Worm (Caenorhabditis elegans) whole organism, young adult: ENCODE results near the gene par-1.

Experiments used
- B0035.1 ChIP-seq: sonication (generic microtip); optimal IDR thresholded peaks from 2 replicates; lab custom pipeline; 2016; ENCODE audit warnings: missing genetic modification characterization, mild to moderate bottlenecking, missing compliant biosample characterization, missing genotype, missing genetic modification reagents
- D2030.7 ChIP-seq: fragments of 200-800 bp; sonication (Bioruptor generic); IDR thresholded peaks from 2 replicates; pipeline ENCODE4 v1.3.6; 2022; ENCODE audit warnings: missing genetic modification reagents, missing genetic modification characterization, missing compliant biosample characterization
- F22D6.2 ChIP-seq: sonication (generic microtip); optimal IDR thresholded peaks from 2 replicates; lab custom pipeline; 2016; ENCODE audit warnings: mild to moderate bottlenecking, missing genetic modification characterization, missing compliant biosample characterization
- F39B2.1 ChIP-seq: fragments of 200-800 bp; sonication (Bioruptor generic); IDR thresholded peaks from 2 replicates; pipeline ENCODE4 v1.3.6; 2022; ENCODE audit warnings: missing genetic modification reagents, missing genetic modification characterization, missing compliant biosample characterization
- F57C9.4 ChIP-seq: sonication (generic microtip); optimal IDR thresholded peaks from 2 replicates; lab custom pipeline; 2017; ENCODE audit warnings: mild to moderate bottlenecking, missing genetic modification characterization, missing compliant biosample characterization
- K11D2.4 ChIP-seq: fragments of 200-800 bp; sonication (Bioruptor generic); IDR thresholded peaks from 2 replicates; pipeline ENCODE4 v1.3.6; 2022; ENCODE audit warnings: missing genetic modification reagents, missing genetic modification characterization, missing compliant biosample characterization
- Y67H2A.10 ChIP-seq: fragments of 200-800 bp; sonication (Bioruptor generic); conservative IDR thresholded peaks from 2 replicates; pipeline ENCODE4 v1.3.6; 2022; ENCODE audit warnings: missing genetic modification reagents, missing genetic modification characterization, missing compliant biosample characterization
- Y95B8A.8 ChIP-seq: fragments of 200-800 bp; sonication (Bioruptor generic); IDR thresholded peaks from 2 replicates; pipeline ENCODE4 v1.3.6; 2022; ENCODE audit warnings: missing genetic modification reagents, missing genetic modification characterization, missing compliant biosample characterization
- ZK185.1 ChIP-seq: sonication (generic microtip); optimal IDR thresholded peaks from 2 replicates; lab custom pipeline; 2016; ENCODE audit warnings: mild to moderate bottlenecking, missing genetic modification characterization, missing compliant biosample characterization; ENCODE audit not compliant: poor library complexity, severe bottlenecking
- atf-7 ChIP-seq: sonication (generic microtip); optimal IDR thresholded peaks from 2 replicates; lab custom pipeline; 2017; ENCODE audit warnings: mild to moderate bottlenecking, missing genetic modification characterization, missing compliant biosample characterization
- athp-1 ChIP-seq: sonication (generic microtip); optimal IDR thresholded peaks from 2 replicates; lab custom pipeline; 2017; ENCODE audit warnings: mild to moderate bottlenecking, missing genetic modification characterization, missing compliant biosample characterization
- attf-5 ChIP-seq: fragments of 200-800 bp; sonication (Bioruptor generic); optimal IDR thresholded peaks from 2 replicates; lab custom pipeline; 2018; ENCODE audit warnings: mild to moderate bottlenecking, missing genetic modification characterization, missing compliant biosample characterization
- bed-1 ChIP-seq: fragments of 200-800 bp; sonication (Bioruptor generic); IDR thresholded peaks from 2 replicates; pipeline ENCODE4 v1.3.6; 2022; ENCODE audit warnings: missing genetic modification reagents, missing genetic modification characterization, missing compliant biosample characterization
- ceh-40 ChIP-seq: fragments of 200-800 bp; sonication (Bioruptor generic); IDR thresholded peaks from 2 replicates; pipeline ENCODE4 v1.3.6; 2022; ENCODE audit warnings: missing genetic modification characterization, missing compliant biosample characterization
- ceh-79 ChIP-seq: sonication (generic microtip); optimal IDR thresholded peaks from 2 replicates; lab custom pipeline; 2017; ENCODE audit warnings: mild to moderate bottlenecking, missing genetic modification characterization, missing compliant biosample characterization
- chd-7 ChIP-seq: sonication (generic microtip); optimal IDR thresholded peaks from 2 replicates; lab custom pipeline; 2016; ENCODE audit warnings: mild to moderate bottlenecking, missing genetic modification characterization, moderate library complexity, missing compliant biosample characterization
- die-1 ChIP-seq: sonication (generic microtip); optimal IDR thresholded peaks from 2 replicates; lab custom pipeline; 2016; ENCODE audit warnings: missing genotype, mild to moderate bottlenecking, missing genetic modification characterization, missing compliant biosample characterization
- egl-18 ChIP-seq: fragments of 200-800 bp; sonication (Bioruptor generic); IDR thresholded peaks from 2 replicates; pipeline ENCODE4 v1.3.6; 2022; ENCODE audit warnings: missing genetic modification reagents, missing genetic modification characterization, missing compliant biosample characterization
- egl-44 ChIP-seq: fragments of 200-800 bp; sonication (Bioruptor generic); IDR thresholded peaks from 2 replicates; pipeline ENCODE4 v1.3.6; 2022; ENCODE audit warnings: missing genetic modification reagents, missing genetic modification characterization, missing compliant biosample characterization
- egrh-3 ChIP-seq: fragments of 200-800 bp; sonication (Bioruptor generic); IDR thresholded peaks from 2 replicates; pipeline ENCODE4 v1.3.6; 2022; ENCODE audit warnings: missing genetic modification reagents, missing genetic modification characterization, missing compliant biosample characterization
- ekl-4 ChIP-seq: fragments of 200-800 bp; sonication (Bioruptor generic); IDR thresholded peaks from 2 replicates; pipeline ENCODE4 v1.3.6; 2022; ENCODE audit warnings: missing genetic modification reagents, missing genetic modification characterization, missing compliant biosample characterization
- hlh-12 ChIP-seq: sonication (generic microtip); optimal IDR thresholded peaks from 2 replicates; lab custom pipeline; 2016; ENCODE audit warnings: missing genetic modification characterization, missing compliant biosample characterization
- hsf-1 ChIP-seq: fragments of 200-800 bp; sonication (Bioruptor generic); IDR thresholded peaks from 2 replicates; pipeline ENCODE4 v1.3.6; 2022; ENCODE audit warnings: missing genetic modification reagents, missing genetic modification characterization, missing compliant biosample characterization
- lin-26 ChIP-seq: fragments of 200-800 bp; sonication (Bioruptor generic); IDR thresholded peaks from 2 replicates; pipeline ENCODE4 v1.3.6; 2022; ENCODE audit warnings: missing genetic modification reagents, missing genetic modification characterization, missing compliant biosample characterization
- lin-35 ChIP-seq, 3 experiments: fragments of 150-350 bp in 2 of 3; sonication (generic microtip) in 1 of 3; optimal IDR thresholded peaks; 2 replicates each; lab custom pipeline; 2014 to 2018; ENCODE audit warnings: missing biosample characterization in 3 of 3, missing genetic modification characterization in 3 of 3, missing genetic modification reagents in 3 of 3
- lsl-1 ChIP-seq: fragments of 200-800 bp; sonication (Bioruptor generic); optimal IDR thresholded peaks from 2 replicates; lab custom pipeline; 2018; ENCODE audit warnings: mild to moderate bottlenecking, missing genetic modification characterization, moderate library complexity, missing compliant biosample characterization
- mel-28 ChIP-seq: sonication (generic microtip); optimal IDR thresholded peaks from 2 replicates; lab custom pipeline; 2016; ENCODE audit warnings: borderline replicate concordance, mild to moderate bottlenecking, missing genetic modification characterization, missing compliant biosample characterization
- nfya-1 ChIP-seq: sonication (generic microtip); optimal IDR thresholded peaks from 2 replicates; lab custom pipeline; 2017; ENCODE audit warnings: antibody characterized with exemption, missing compliant biosample characterization, missing genetic modification characterization, borderline replicate concordance; ENCODE audit not compliant: insufficient read depth
- nhr-120 ChIP-seq: fragments of 200-800 bp; sonication (Bioruptor generic); IDR thresholded peaks from 2 replicates; pipeline ENCODE4 v1.3.6; 2022; ENCODE audit warnings: missing genetic modification characterization, missing compliant biosample characterization
- nhr-179 ChIP-seq: sonication (generic microtip); optimal IDR thresholded peaks from 2 replicates; lab custom pipeline; 2016; ENCODE audit warnings: mild to moderate bottlenecking, missing genetic modification characterization, missing compliant biosample characterization
- pha-4 ChIP-seq: fragments of 150-350 bp; sonication (generic microtip); optimal IDR thresholded peaks from 2 replicates; lab custom pipeline; 2014; ENCODE audit warnings: missing biosample characterization, missing genetic modification reagents, missing genetic modification characterization
- snpc-1.3 ChIP-seq: sonication (generic microtip); optimal IDR thresholded peaks from 2 replicates; lab custom pipeline; 2017; ENCODE audit warnings: missing genetic modification characterization, mild to moderate bottlenecking, missing compliant biosample characterization, antibody characterized with exemption, moderate library complexity, missing genotype, missing genetic modification reagents; ENCODE audit not compliant: insufficient read depth
- snpc-4 ChIP-seq, 5 experiments: fragments of 150-350 bp in 1 of 5; sonication (generic microtip) in 4 of 5; optimal IDR thresholded peaks; 2 replicates each; lab custom pipeline; 2014 to 2018; ENCODE audit warnings: missing genetic modification characterization in 5 of 5, missing biosample characterization in 3 of 5, antibody characterized with exemption in 2 of 5, mild to moderate bottlenecking in 2 of 5, missing compliant biosample characterization in 2 of 5, missing genotype in 2 of 5, moderate library complexity in 2 of 5, missing genetic modification reagents in 1 of 5
- ztf-25 ChIP-seq: fragments of 200-800 bp; sonication (Bioruptor generic); IDR thresholded peaks from 2 replicates; pipeline ENCODE4 v1.3.6; 2022; ENCODE audit warnings: missing genetic modification reagents, missing genetic modification characterization, missing compliant biosample characterization
- ztf-6 ChIP-seq: fragments of 200-800 bp; sonication (Bioruptor generic); IDR thresholded peaks from 2 replicates; pipeline ENCODE4 v1.3.6; 2022; ENCODE audit warnings: missing genetic modification reagents, missing genetic modification characterization, missing compliant biosample characterization

par-1 gene

ce11 chrV:14074160-14074559, 71.0 kb downstream of the par-1 start, which contains the start of gene D1086.11:
TSS of gene D1086.11 (plus strand) at chrV:14074460.
- no peak for TF ChIP-seq egrh-3
- TF ChIP-seq F22D6.2 (tag; lab: Kevin White, UChicago): no peak
- no peak for TF ChIP-seq bed-1 (GFP tag; lab: Robert Waterston, UW)
- no peak for TF ChIP-seq ceh-79
- TF ChIP-seq B0035.1 (tag; lab: Kevin White, UChicago): no peak
- TF ChIP-seq ztf-6 (GFP tag; lab: Robert Waterston, UW): no peak
- no peak for TF ChIP-seq egl-18 (GFP tag; lab: Robert Waterston, UW)
- no peak for TF ChIP-seq K11D2.4 (GFP tag; lab: Robert Waterston, UW)
- no peak for TF ChIP-seq athp-1 (tag; lab: Kevin White, UChicago)
- no peak for TF ChIP-seq ceh-40 (GFP tag; lab: Robert Waterston, UW)
- no peak for TF ChIP-seq F39B2.1
- TF ChIP-seq pha-4: no peak

DNA sequence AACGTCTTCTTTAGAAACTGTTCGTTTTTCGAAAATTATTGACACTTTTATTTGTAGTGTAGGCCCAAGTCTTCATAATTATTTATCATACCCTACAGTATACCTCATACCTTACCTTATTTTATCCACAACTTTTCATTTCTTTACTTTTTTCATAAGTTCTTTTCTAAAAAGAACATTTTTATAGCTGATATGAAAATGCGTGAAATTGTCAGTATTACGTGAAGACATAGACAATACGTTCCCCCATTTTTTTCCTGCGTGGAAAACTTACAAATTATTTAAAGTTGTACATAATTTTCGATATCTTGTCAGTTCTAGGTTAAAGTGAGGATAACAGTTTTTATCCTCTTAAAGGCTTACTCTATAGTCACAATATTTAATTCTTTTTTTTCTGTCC, 75.3 kb downstream of the par-1 start:
- TF ChIP-seq Y67H2A.10: no peak
- no peak for TF ChIP-seq attf-5 (GFP tag; lab: Kevin White, UChicago)
- no peak for TF ChIP-seq die-1
- TF ChIP-seq egl-44 (GFP tag; lab: Robert Waterston, UW): no peak
- no peak for TF ChIP-seq ekl-4 (GFP tag; lab: Robert Waterston, UW)
- no peak for TF ChIP-seq lin-35 (GFP tag; optimal IDR thresholded peaks at IDR 0.05; lab: Kevin White, UChicago)
- TF ChIP-seq, all 124 proteins: peak for 0

ce11 chrV:14067816-14068296, 77.3 kb downstream of the par-1 start, which contains the start of gene D1086.17:
TSS of gene D1086.17 (plus strand) at chrV:14067866.
- TF ChIP-seq chd-7 (no peak), snpc-1.3 (no peak), hsf-1 (GFP tag; lab: Robert Waterston, UW) (no peak), snpc-4 (GFP tag; optimal IDR thresholded peaks at IDR 0.05; lab: Kevin White, UChicago) (no peak), snpc-4 (tag; optimal IDR thresholded peaks at IDR 0.05; lab: Kevin White, UChicago) (no peak), nhr-179 (no peak), nhr-120 (GFP tag; lab: Robert Waterston, UW) (no peak), atf-7 (tag; lab: Kevin White, UChicago) (no peak), lsl-1 (GFP tag; lab: Kevin White, UChicago) (no peak), hlh-12 (tag; lab: Kevin White, UChicago) (no peak), Y95B8A.8 (GFP tag; lab: Robert Waterston, UW) (no peak), nfya-1 (tag; lab: Kevin White, UChicago) (no peak), mel-28 (tag; lab: Kevin White, UChicago) (no peak), D2030.7 (no peak), ZK185.1 (no peak), F57C9.4 (tag; lab: Kevin White, UChicago) (no peak), ztf-25 (GFP tag; lab: Robert Waterston, UW) (no peak), F22D6.2 (tag; lab: Kevin White, UChicago) (no peak), ceh-40 (GFP tag; lab: Robert Waterston, UW) (no peak), lin-26 (no peak)
